Worm (Caenorhabditis elegans): ENCODE measurements around the gene nhr-27.

The nhr-27 gene

ce11 chrX:12806926-12807325, 1.2 kb downstream of the nhr-27 start (continued):
- no peak for TF ChIP-seq madf-5 (GFP tag; IDR thresholded peaks at IDR 0.05)
- TF ChIP-seq daf-16 (GFP tag; optimal IDR thresholded peaks at IDR 0.05) = no peak
- peak; percentile 75 for TF ChIP-seq daf-16 (tag; optimal IDR thresholded peaks at IDR 0.05)
- no peak for TF ChIP-seq F37D6.2 (tag; optimal IDR thresholded peaks at IDR 0.05)
- TF ChIP-seq saeg-2 (GFP tag; IDR thresholded peaks at IDR 0.05) = no peak
- TF ChIP-seq mdl-1 (tag; optimal IDR thresholded peaks at IDR 0.05) = no peak
- no peak for TF ChIP-seq lin-13 (GFP tag; optimal IDR thresholded peaks at IDR 0.05)
- TF ChIP-seq ces-1 (GFP tag; optimal IDR thresholded peaks at IDR 0.05) = no peak
- no peak for TF ChIP-seq pha-4 (GFP tag; IDR thresholded peaks at IDR 0.05)
- no peak for TF ChIP-seq pha-4 (tag; optimal IDR thresholded peaks at IDR 0.05)
- no peak for TF ChIP-seq mxl-2 (GFP tag; conservative IDR thresholded peaks at IDR 0.05)
- no peak for TF ChIP-seq ctbp-1 (GFP tag; IDR thresholded peaks at IDR 0.05)
- TF ChIP-seq nhr-77 (tag; optimal IDR thresholded peaks at IDR 0.05) = peak; percentile 75
- no peak for TF ChIP-seq nhr-11 (tag; optimal IDR thresholded peaks at IDR 0.05)
- no peak for TF ChIP-seq zfp-3 (GFP tag; conservative IDR thresholded peaks at IDR 0.05)
- TF ChIP-seq aha-1 (tag) = peak; percentile 6
- TF ChIP-seq skn-1 (tag; optimal IDR thresholded peaks at IDR 0.05) = no peak
- no peak for TF ChIP-seq duxl-1 (tag; optimal IDR thresholded peaks at IDR 0.05; ENCODE audit: poor library complexity)
- TF ChIP-seq cey-2 (tag; optimal IDR thresholded peaks at IDR 0.05; ENCODE audit: borderline replicate concordance, insufficient read depth) = no peak

DNA sequence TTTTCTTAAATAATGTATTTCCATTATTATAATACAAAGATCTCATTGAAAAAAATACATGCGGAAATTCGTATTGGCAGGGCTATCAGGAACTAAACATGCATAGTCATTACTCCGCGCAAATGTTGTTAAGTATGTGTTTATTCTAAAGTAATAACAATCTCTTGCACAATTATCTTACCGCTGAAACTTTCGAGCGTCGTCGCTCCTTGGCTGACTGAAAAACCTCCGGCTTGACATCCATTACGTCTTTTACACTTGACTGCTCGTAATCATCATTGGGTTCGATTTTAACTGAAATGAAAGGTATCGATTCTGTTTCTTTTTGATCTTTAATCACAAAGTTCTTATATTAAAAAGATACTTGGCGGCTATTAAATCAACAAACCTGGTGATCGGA, 8.3 kb downstream of the nhr-27 start:
- TF ChIP-seq aha-1 (tag) (peak; percentile 66), unc-62 (GFP tag; optimal IDR thresholded peaks at IDR 0.05 in 1 of 2) (peak in 1 of 2 experiments; percentile 92), unc-62 (tag; optimal IDR thresholded peaks at IDR 0.05) (no peak), daf-8 (GFP tag; IDR thresholded peaks at IDR 0.05) (no peak)

DNA sequence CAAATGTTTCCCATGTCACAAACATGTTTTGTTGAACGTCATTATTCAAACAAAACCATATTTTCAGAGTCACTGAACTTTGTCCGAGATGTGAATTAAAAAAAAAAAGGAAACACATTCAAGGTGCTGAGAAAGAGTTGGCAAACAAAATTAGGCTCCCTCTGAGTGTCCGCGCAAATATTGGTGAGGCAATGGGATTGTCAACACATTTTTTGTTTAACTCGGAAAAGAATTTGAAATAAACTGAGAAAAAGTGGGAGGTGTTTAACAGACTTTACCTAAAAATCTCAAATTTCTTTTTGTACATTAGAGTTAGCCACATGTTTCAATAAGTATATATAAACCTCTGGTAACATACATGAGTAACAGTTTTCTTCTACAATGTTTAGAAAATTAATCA, 14.3 kb downstream of the nhr-27 start, which contains the start of gene abf-6:
Gene abf-6, plus strand, starts transcription at position 323 of the 400 bp plus-strand sequence.
- TF ChIP-seq spr-1 (tag; optimal IDR thresholded peaks at IDR 0.05) (no peak), Y105C5A.15 (GFP tag; IDR thresholded peaks at IDR 0.05) (no peak), nhr-25 (tag; optimal IDR thresholded peaks at IDR 0.05; ENCODE audit: borderline replicate concordance, insufficient read depth) (no peak), lsy-2 (tag; optimal IDR thresholded peaks at IDR 0.05) (no peak), tra-1 (GFP tag; IDR thresholded peaks at IDR 0.05) (no peak), nhr-6 (tag; optimal IDR thresholded peaks at IDR 0.05) (no peak)

ce11 chrX:12793075-12793474, 15.0 kb downstream of the nhr-27 start:
- TF ChIP-seq hlh-11 (tag; optimal IDR thresholded peaks at IDR 0.05) (peak; percentile 1), nhr-77 (tag; optimal IDR thresholded peaks at IDR 0.05) (no peak)

DNA sequence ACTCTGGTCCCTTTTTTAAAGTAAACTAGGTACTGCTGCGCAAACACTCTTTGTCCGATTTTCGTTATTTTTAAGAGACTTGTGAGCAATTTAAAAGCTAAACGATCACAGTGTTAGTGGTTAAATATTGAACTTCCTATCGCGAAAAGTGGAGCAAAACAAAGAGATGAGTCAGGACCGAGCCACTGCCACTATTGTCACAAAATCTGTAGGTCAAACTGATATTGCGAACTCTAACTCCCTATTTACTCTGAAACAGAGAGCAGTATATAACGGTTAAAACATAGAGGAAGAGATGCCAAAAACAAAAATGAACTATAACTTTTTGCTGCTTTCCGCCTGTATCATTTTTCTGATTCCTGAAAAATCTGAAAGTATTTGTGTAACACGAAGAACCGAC, 15.6 kb downstream of the nhr-27 start, which contains the start of gene abf-5:
Gene abf-5, plus strand, starts transcription at position 301 of the 400 bp plus-strand sequence.
- TF ChIP-seq cey-2 (tag; optimal IDR thresholded peaks at IDR 0.05; ENCODE audit: borderline replicate concordance, insufficient read depth) (no peak), ces-1 (GFP tag; optimal IDR thresholded peaks at IDR 0.05) (no peak)

DNA sequence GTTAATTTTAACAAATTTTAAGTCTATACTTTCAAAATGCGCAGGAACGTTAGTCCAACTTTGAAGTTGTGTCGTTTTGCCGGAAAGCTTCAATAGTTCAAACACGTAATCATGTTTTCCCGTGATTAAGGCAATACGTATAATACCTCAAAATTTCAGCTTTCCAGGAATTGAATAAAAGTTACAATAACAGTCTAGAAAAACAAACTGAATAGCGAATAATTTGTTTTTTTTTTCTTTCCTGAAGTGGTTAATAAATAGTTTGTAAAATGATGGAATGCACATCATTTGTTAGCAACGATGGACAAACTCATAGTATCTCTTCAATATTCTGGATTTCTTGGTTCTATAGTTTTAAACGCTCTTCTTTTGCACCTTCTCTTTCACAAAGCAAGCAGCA, 18.1 kb downstream of the nhr-27 start, which contains the start of gene str-123:
Gene str-123, plus strand, starts transcription at position 301 of the 400 bp plus-strand sequence.
- TF ChIP-seq hlh-30 (tag; optimal IDR thresholded peaks at IDR 0.05; ENCODE audit: insufficient read depth) (no peak), Y105C5A.15 (GFP tag; IDR thresholded peaks at IDR 0.05) (no peak), mxl-2 (GFP tag; conservative IDR thresholded peaks at IDR 0.05) (no peak), nhr-102 (tag; optimal IDR thresholded peaks at IDR 0.05) (no peak), mes-2 (tag; optimal IDR thresholded peaks at IDR 0.05; ENCODE audit: poor library complexity, severe bottlenecking) (no peak), nhr-111 (GFP tag; optimal IDR thresholded peaks at IDR 0.05) (no peak), ZK337.2 (GFP tag; IDR thresholded peaks at IDR 0.05) (no peak), dpl-1 (GFP tag; optimal IDR thresholded peaks at IDR 0.05) (no peak)
